Worm (Caenorhabditis elegans) whole organism, L3 larva: Measurements from ENCODE around the gene ceh-27.

ENCODE experiments used
- ama-1 ChIP-seq: fragments of 150-350 bp; optimal IDR thresholded peaks from 2 replicates; lab custom pipeline; 2018
- ceh-82 ChIP-seq: fragments of 150-350 bp; optimal IDR thresholded peaks from 2 replicates; lab custom pipeline; 2014; ENCODE audit warnings: missing biosample characterization, missing genetic modification characterization
- pha-4 ChIP-seq: fragments of 150-350 bp; optimal IDR thresholded peaks from 2 replicates; lab custom pipeline; 2014; ENCODE audit warnings: missing biosample characterization, missing genetic modification reagents, missing genetic modification characterization
- snpc-4 ChIP-seq: fragments of 150-350 bp; optimal IDR thresholded peaks from 2 replicates; lab custom pipeline; 2014; ENCODE audit warnings: missing biosample characterization, missing genetic modification characterization

ce11 chrV:11624954-11625353, 39.9 kb downstream of the ceh-27 start:
- TF ChIP-seq ceh-82 (no peak), pha-4 (tag; lab: Kevin White, UChicago) (no peak), ama-1 (lab: Kevin White, UChicago) (no peak), snpc-4 (tag; lab: Kevin White, UChicago) (no peak)
